Fruit fly (Drosophila melanogaster) whole organism, wandering third instar larva: ENCODE data around the gene CG43740.

Experiments
- Abd-B ChIP-seq: fragments of >200 bp; optimal IDR thresholded peaks from 2 replicates; lab custom pipeline; 2017; ENCODE audit warnings: missing biosample characterization, missing genetic modification characterization
- CG32264 ChIP-seq: fragments of 200-800 bp; sonication (Bioruptor generic); optimal IDR thresholded peaks from 2 replicates; lab custom pipeline; 2016; ENCODE audit warnings: missing biosample characterization, missing genetic modification characterization
- CrebA ChIP-seq: fragments of 200-800 bp; sonication (Bioruptor generic); optimal IDR thresholded peaks from 2 replicates; lab custom pipeline; 2016; ENCODE audit warnings: missing biosample characterization, mild to moderate bottlenecking, missing genetic modification characterization, borderline replicate concordance
- Dfd ChIP-seq: fragments of >200 bp; optimal IDR thresholded peaks from 2 replicates; lab custom pipeline; 2017; ENCODE audit warnings: missing biosample characterization, missing genetic modification characterization
- Dif ChIP-seq: fragments of 200-275, 200-300 bp; sonication (Bioruptor generic); optimal IDR thresholded peaks from 2 replicates; lab custom pipeline; 2018; ENCODE audit warnings: missing biosample characterization, missing genetic modification characterization; ENCODE audit not compliant: partially characterized antibody
- Hnf4 ChIP-seq: fragments of 200-800 bp; sonication (Bioruptor generic); optimal IDR thresholded peaks from 2 replicates; lab custom pipeline; 2016; ENCODE audit warnings: missing biosample characterization, mild to moderate bottlenecking, missing genetic modification characterization
- Hr78 ChIP-seq: fragments of >200 bp; optimal IDR thresholded peaks from 2 replicates; lab custom pipeline; 2017; ENCODE audit warnings: missing biosample characterization, missing genetic modification characterization
- Jra ChIP-seq: sonication (Bioruptor generic); optimal IDR thresholded peaks from 2 replicates; lab custom pipeline; 2016; ENCODE audit warnings: missing biosample characterization, missing genetic modification characterization
- Mio ChIP-seq: sonication (Bioruptor generic); optimal IDR thresholded peaks from 2 replicates; lab custom pipeline; 2016; ENCODE audit warnings: missing biosample characterization, missing genetic modification characterization
- Myc ChIP-seq: fragments of >200 bp; optimal IDR thresholded peaks from 2 replicates; lab custom pipeline; 2017
- N ChIP-seq: fragments of >200 bp; optimal IDR thresholded peaks from 2 replicates; lab custom pipeline; 2018; ENCODE audit warnings: missing biosample characterization, missing external identifiers, missing genetic modification characterization
- OdsH ChIP-seq: fragments of 200-800 bp; sonication (Bioruptor generic); optimal IDR thresholded peaks from 2 replicates; lab custom pipeline; 2016; ENCODE audit warnings: missing biosample characterization, mild to moderate bottlenecking, missing genetic modification characterization
- Rel ChIP-seq, 2 experiments: fragments of 200-800 bp; sonication (Bioruptor generic) in 1 of 2; optimal IDR thresholded peaks; 2 replicates in 1 of 2; 3 replicates in 1 of 2; lab custom pipeline; 2016 to 2019; ENCODE audit warnings: mild to moderate bottlenecking in 2 of 2, missing biosample characterization in 2 of 2, missing genetic modification characterization in 2 of 2, moderate library complexity in 1 of 2
- Sp1 ChIP-seq: fragments of 200-800 bp; sonication (Bioruptor generic); optimal IDR thresholded peaks from 3 replicates; lab custom pipeline; 2019; ENCODE audit warnings: missing biosample characterization, mild to moderate bottlenecking, missing genetic modification characterization, moderate library complexity
- Vsx2 ChIP-seq: fragments of 200-300, 225-300 bp; sonication (Bioruptor generic); optimal IDR thresholded peaks from 2 replicates; lab custom pipeline; 2018; ENCODE audit warnings: missing biosample characterization, missing genetic modification characterization; ENCODE audit not compliant: partially characterized antibody
- br ChIP-seq: fragments of 200-800 bp; sonication (Bioruptor generic); optimal IDR thresholded peaks from 2 replicates; lab custom pipeline; 2016; ENCODE audit warnings: missing biosample characterization, missing genetic modification characterization
- brk ChIP-seq: fragments of 200-800 bp; sonication (Bioruptor generic); optimal IDR thresholded peaks from 2 replicates; lab custom pipeline; 2016; ENCODE audit warnings: missing biosample characterization, mild to moderate bottlenecking, missing genetic modification characterization
- dl ChIP-seq, 2 experiments: fragments of 175-275, 200-275 bp in 1 of 2; fragments of 200-275 bp in 1 of 2; sonication (Bioruptor generic); optimal IDR thresholded peaks; lab custom pipeline; 2018; ENCODE audit warnings: mild to moderate bottlenecking in 2 of 2, missing biosample characterization in 2 of 2, missing genetic modification characterization in 2 of 2, moderate library complexity in 2 of 2; ENCODE audit not compliant: partially characterized antibody in 2 of 2, insufficient read depth in 1 of 2
- dsf ChIP-seq: sonication (Bioruptor generic); optimal IDR thresholded peaks from 2 replicates; lab custom pipeline; 2016; ENCODE audit warnings: missing biosample characterization, missing genetic modification characterization, borderline replicate concordance
- ey ChIP-seq: fragments of 200-800 bp; sonication (Bioruptor generic); optimal IDR thresholded peaks from 2 replicates; lab custom pipeline; 2016; ENCODE audit warnings: missing biosample characterization, missing genetic modification characterization
- foxo ChIP-seq, 2 experiments: fragments of 200-800 bp; sonication (Bioruptor generic); optimal IDR thresholded peaks; 2 replicates in 1 of 2; 3 replicates in 1 of 2; lab custom pipeline; 2016 to 2017; ENCODE audit warnings: missing biosample characterization in 2 of 2, missing genetic modification characterization in 2 of 2
- fru ChIP-seq: fragments of 200-800 bp; sonication (Bioruptor generic); optimal IDR thresholded peaks from 3 replicates; lab custom pipeline; 2016; ENCODE audit warnings: missing biosample characterization, mild to moderate bottlenecking, missing genetic modification characterization
- h ChIP-seq: fragments of 200-800 bp; sonication (Bioruptor generic); optimal IDR thresholded peaks from 3 replicates; lab custom pipeline; 2016; ENCODE audit warnings: missing biosample characterization, mild to moderate bottlenecking, missing genetic modification characterization
- jim ChIP-seq: fragments of 175-275, 200-325 bp; sonication (Bioruptor generic); optimal IDR thresholded peaks from 2 replicates; lab custom pipeline; 2016; ENCODE audit warnings: missing biosample characterization, mild to moderate bottlenecking, missing genetic modification characterization
- lola ChIP-seq: fragments of >200 bp; optimal IDR thresholded peaks from 2 replicates; lab custom pipeline; 2017; ENCODE audit warnings: missing biosample characterization, missing genetic modification characterization
- pan ChIP-seq: fragments of >200 bp; optimal IDR thresholded peaks from 2 replicates; lab custom pipeline; 2017
- psq ChIP-seq: fragments of 200-800 bp; sonication (Bioruptor generic); optimal IDR thresholded peaks from 3 replicates; lab custom pipeline; 2017; ENCODE audit warnings: missing biosample characterization, mild to moderate bottlenecking, missing genetic modification characterization, moderate library complexity
- rgr ChIP-seq: fragments of 200-800 bp; sonication (Bioruptor generic); optimal IDR thresholded peaks from 3 replicates; lab custom pipeline; 2016; ENCODE audit warnings: missing biosample characterization, mild to moderate bottlenecking, missing genetic modification characterization
- sage ChIP-seq: fragments of 200-800 bp; sonication (Bioruptor generic); optimal IDR thresholded peaks from 2 replicates; lab custom pipeline; 2016; ENCODE audit warnings: missing biosample characterization, mild to moderate bottlenecking, missing genetic modification characterization
- sv ChIP-seq: fragments of 200-800 bp; sonication (Bioruptor generic); optimal IDR thresholded peaks from 3 replicates; lab custom pipeline; 2016; ENCODE audit warnings: missing biosample characterization, missing genetic modification characterization
- usp ChIP-seq: fragments of >200 bp; optimal IDR thresholded peaks from 2 replicates; lab custom pipeline; 2017; ENCODE audit warnings: missing biosample characterization, missing genetic modification characterization
- woc ChIP-seq: sonication (Bioruptor generic); optimal IDR thresholded peaks from 2 replicates; lab custom pipeline; 2016; ENCODE audit warnings: missing biosample characterization, mild to moderate bottlenecking, missing genetic modification characterization

CG43740 gene

DNA sequence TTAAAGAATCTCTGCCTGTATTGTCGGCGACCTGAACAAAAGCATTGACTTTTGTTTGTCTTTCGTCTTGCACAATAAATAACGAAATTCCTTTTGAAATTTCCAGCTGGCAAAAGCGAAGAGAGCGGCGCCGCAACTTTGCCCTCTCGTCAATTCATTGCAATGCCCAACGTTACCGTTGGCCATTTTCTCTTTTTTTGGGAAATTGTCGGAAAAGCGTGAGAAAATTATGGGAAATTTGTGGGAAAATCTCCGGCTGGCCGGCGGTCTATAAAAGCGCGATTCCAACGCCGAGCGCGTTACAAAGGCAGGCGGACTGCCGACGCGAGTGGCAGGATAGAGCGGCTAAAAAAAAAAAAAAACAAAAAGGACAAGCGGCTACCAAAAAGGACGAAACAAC is at the start of gene CG43740:
CG43740 (plus strand) TSS at position 301 of the 400 bp plus-strand sequence.
- TF ChIP-seq Rel (GFP tag; optimal IDR thresholded peaks at IDR 0.05; lab: Kevin White, UChicago) (no peak), Rel (tag; optimal IDR thresholded peaks at IDR 0.05; lab: Kevin White, UChicago) (no peak), psq (GFP tag; lab: Kevin White, UChicago) (no peak), Dif (no peak), Abd-B (no peak), Mio (GFP tag; lab: Kevin White, UChicago) (no peak), fru (GFP tag; lab: Kevin White, UChicago) (no peak), Dfd (no peak), lola (GFP tag; lab: Kevin White, UChicago) (no peak), dsf (GFP tag; lab: Kevin White, UChicago) (no peak), Hnf4 (GFP tag; lab: Kevin White, UChicago) (no peak), rgr (GFP tag; lab: Kevin White, UChicago) (no peak), Jra (GFP tag; lab: Kevin White, UChicago) (no peak), foxo (GFP tag; optimal IDR thresholded peaks at IDR 0.05; lab: Kevin White, UChicago) (no peak), usp (GFP tag; lab: Kevin White, UChicago) (no peak), CrebA (no peak), Sp1 (GFP tag; lab: Kevin White, UChicago) (no peak), N (GFP tag; lab: Kevin White, UChicago) (no peak)
- TF ChIP-seq, all 38 proteins: peak for 0

DNA sequence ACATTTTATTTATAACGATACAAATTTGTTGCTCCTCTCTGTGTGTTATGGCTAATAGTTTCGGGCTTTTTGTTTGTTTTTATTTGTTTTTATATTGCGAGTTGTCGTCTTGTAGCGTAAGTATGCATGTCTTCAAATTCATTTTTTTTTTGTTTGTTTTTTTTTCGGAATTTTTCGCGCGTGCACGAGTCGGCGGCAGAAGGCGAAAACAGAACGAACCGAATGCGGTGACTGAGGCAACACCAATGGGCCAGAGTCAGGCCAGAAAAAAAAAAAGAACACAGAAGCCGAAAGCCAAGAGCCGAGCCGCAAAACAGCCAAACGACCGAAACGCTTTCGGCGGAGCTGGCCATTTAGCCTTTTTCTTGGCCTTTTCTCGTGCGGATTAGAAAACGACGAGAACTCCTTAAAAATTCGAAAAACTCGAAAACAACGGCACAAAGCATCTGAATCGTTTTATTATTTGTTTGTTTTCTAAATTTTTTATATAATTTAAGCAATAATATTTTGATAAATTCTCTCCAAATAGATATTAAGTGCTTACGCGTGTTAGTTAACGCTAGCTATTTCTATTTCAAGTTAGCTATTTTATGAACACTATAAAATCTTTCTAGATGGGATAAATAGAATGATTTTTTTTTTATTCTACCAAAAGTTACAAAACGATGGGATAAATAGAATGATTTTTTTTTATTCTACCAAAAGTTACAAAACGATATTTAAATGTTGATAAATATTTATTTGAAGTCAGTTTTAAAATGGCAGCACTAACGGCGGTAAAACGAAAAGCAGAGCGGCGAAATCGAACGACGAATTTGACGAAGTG is 43.3 kb upstream of the CG43740 start:
- TF ChIP-seq sage (GFP tag; lab: Kevin White, UChicago) (no peak), woc (GFP tag; lab: Kevin White, UChicago) (peak; percentile 26), Myc (lab: Kevin White, UChicago) (peak; percentile 82)

DNA sequence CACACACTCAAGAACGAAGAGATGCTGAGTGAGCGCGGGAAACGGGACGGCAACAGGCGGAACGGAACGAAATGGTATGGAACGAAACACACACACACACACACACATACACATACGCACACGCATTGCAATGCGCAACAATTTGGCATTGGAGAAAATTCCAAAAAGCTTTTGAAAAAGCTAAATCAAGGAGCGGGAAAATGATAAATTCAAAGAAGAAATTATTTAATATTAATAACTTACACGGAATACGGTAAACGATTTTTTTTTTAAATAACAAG is 42.8 kb upstream of the CG43740 start:
- TF ChIP-seq Hr78 (no peak), Jra (GFP tag; lab: Kevin White, UChicago) (no peak), N (GFP tag; lab: Kevin White, UChicago) (no peak), Hnf4 (GFP tag; lab: Kevin White, UChicago) (no peak), jim (GFP tag; lab: Kevin White, UChicago) (no peak), Myc (lab: Kevin White, UChicago) (no peak), pan (lab: Kevin White, UChicago) (no peak), lola (GFP tag; lab: Kevin White, UChicago) (no peak), fru (GFP tag; lab: Kevin White, UChicago) (no peak), foxo (GFP tag; optimal IDR thresholded peaks at IDR 0.05; lab: Kevin White, UChicago) (no peak), ey (GFP tag; lab: Kevin White, UChicago) (no peak), CG32264 (GFP tag; lab: Kevin White, UChicago) (no peak), dsf (GFP tag; lab: Kevin White, UChicago) (no peak), Vsx2 (no peak), woc (GFP tag; lab: Kevin White, UChicago) (no peak), Rel (GFP tag; optimal IDR thresholded peaks at IDR 0.05; lab: Kevin White, UChicago) (no peak), Rel (tag; optimal IDR thresholded peaks at IDR 0.05; lab: Kevin White, UChicago) (no peak), Abd-B (no peak), h (GFP tag; lab: Kevin White, UChicago) (no peak), sv (GFP tag; lab: Kevin White, UChicago) (no peak)

DNA sequence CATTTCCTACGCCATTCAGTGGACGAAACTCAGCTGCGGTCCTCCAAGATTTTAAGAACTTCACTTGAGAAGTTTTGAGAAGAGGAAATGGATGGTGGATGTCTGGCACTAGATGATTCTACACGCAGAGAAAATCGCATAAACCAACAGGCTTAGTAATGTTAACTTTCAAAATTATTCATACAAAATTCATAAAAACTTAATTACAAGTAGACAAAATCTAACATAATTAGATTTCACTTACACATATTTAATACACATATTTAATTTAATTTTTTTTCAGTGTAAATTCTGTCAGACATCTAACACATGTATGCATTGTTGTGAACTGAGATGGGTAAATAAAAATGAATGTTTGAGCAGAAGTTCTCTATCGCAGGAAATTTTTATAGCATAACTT is 33.3 kb upstream of the CG43740 start:
- TF ChIP-seq CG32264 (GFP tag; lab: Kevin White, UChicago) = no peak
- no peak for TF ChIP-seq Hnf4 (GFP tag; lab: Kevin White, UChicago)
- no peak for TF ChIP-seq br
- TF ChIP-seq brk (GFP tag; lab: Kevin White, UChicago) = no peak
- no peak for TF ChIP-seq dl (GFP tag; optimal IDR thresholded peaks at IDR 0.05; lab: Kevin White, UChicago; ENCODE audit: insufficient read depth in 1 of 2, partially characterized antibody in 2 of 2)
- TF ChIP-seq OdsH = no peak
- TF ChIP-seq jim (GFP tag; lab: Kevin White, UChicago) = no peak
- no peak for TF ChIP-seq ey (GFP tag; lab: Kevin White, UChicago)
- TF ChIP-seq Dfd = no peak
- no peak for TF ChIP-seq Abd-B
- no peak for TF ChIP-seq Vsx2
